Fruit fly (Drosophila melanogaster) Kc167 (cell line): ENCODE data around the gene pzg.

Source experiments
- Sin3A ChIP-seq: fragments of >200 bp; optimal IDR thresholded peaks from 2 replicates; lab custom pipeline; 2018; ENCODE audit warnings: missing external identifiers
- h ChIP-seq: fragments of >200 bp; optimal IDR thresholded peaks from 3 replicates; lab custom pipeline; 2018; ENCODE audit warnings: missing external identifiers
- ttk ChIP-seq: sonication (Bioruptor generic); optimal IDR thresholded peaks from 2 replicates; lab custom pipeline; 2017; ENCODE audit warnings: missing external identifiers

DNA sequence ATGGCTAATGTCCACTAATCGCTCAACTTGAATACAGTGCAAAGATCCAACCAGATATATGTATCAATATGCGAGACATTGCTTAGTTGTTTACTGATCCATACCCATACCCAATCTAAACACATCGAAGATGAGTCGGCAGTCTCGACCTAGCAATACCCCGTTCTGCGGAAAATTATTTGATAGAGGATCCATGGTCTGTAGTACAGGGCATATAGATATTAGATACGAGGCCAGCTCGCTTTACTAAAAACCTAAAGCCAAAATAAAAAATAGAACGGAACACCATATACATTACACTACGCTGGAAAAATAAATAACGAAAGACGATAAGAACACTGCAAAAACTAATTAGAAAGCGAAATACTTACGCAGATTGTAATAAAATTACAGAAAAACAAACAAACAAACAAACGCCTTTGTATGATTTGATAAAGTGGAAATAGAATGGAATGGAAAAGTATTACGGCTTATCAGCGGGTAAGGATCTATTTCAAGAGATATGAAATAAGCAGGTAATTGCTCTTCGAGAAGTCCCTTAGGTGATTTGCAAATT lies 19.7 kb upstream of the pzg start:
- TF ChIP-seq Sin3A (no peak), h (lab: Kevin White, UChicago) (no peak), ttk (lab: Kevin White, UChicago) (no peak)
